Worm (Caenorhabditis elegans) whole organism, L1 larva: ENCODE data around the gene F10E7.9.

Experiments used
- blmp-1 ChIP-seq: fragments of 150-350 bp; optimal IDR thresholded peaks from 2 replicates; lab custom pipeline; 2014; ENCODE audit warnings: missing biosample characterization, missing genetic modification characterization
- fkh-10 ChIP-seq: sonication (generic microtip); optimal IDR thresholded peaks from 2 replicates; lab custom pipeline; 2017; ENCODE audit warnings: missing biosample characterization, missing genetic modification reagents, missing genetic modification characterization
- fkh-4 ChIP-seq: sonication (generic microtip); optimal IDR thresholded peaks from 2 replicates; lab custom pipeline; 2016; ENCODE audit warnings: missing compliant biosample characterization, missing genetic modification characterization, borderline replicate concordance
- hlh-4 ChIP-seq: sonication (generic microtip); optimal IDR thresholded peaks from 2 replicates; lab custom pipeline; 2016; ENCODE audit warnings: mild to moderate bottlenecking, missing genetic modification characterization, missing compliant biosample characterization
- lin-13 ChIP-seq: fragments of 150-350 bp; optimal IDR thresholded peaks from 2 replicates; lab custom pipeline; 2014; ENCODE audit warnings: missing biosample characterization, missing genetic modification reagents, missing genetic modification characterization
- lin-14 ChIP-seq: fragments of 200-800 bp; sonication (Bioruptor generic); optimal IDR thresholded peaks from 2 replicates; lab custom pipeline; 2018; ENCODE audit warnings: mild to moderate bottlenecking, missing genetic modification characterization, moderate library complexity, missing compliant biosample characterization
- lsy-2 ChIP-seq, 2 experiments: fragments of 150-350 bp; optimal IDR thresholded peaks; 2 replicates each; lab custom pipeline; 2014; ENCODE audit warnings: missing biosample characterization in 2 of 2, missing genetic modification characterization in 2 of 2
- mef-2 ChIP-seq: fragments of 150-350 bp; optimal IDR thresholded peaks from 2 replicates; lab custom pipeline; 2014; ENCODE audit warnings: missing biosample characterization, missing genetic modification characterization
- mep-1 ChIP-seq: fragments of 150-350 bp; optimal IDR thresholded peaks from 2 replicates; lab custom pipeline; 2014; ENCODE audit warnings: missing biosample characterization, missing genetic modification characterization
- nhr-237 ChIP-seq: fragments of 150-350 bp; optimal IDR thresholded peaks from 2 replicates; lab custom pipeline; 2014; ENCODE audit warnings: missing biosample characterization, missing genetic modification characterization
- nhr-71 ChIP-seq: sonication (generic microtip); optimal IDR thresholded peaks from 2 replicates; lab custom pipeline; 2016; ENCODE audit warnings: mild to moderate bottlenecking, missing genetic modification characterization, moderate library complexity, missing compliant biosample characterization
- snpc-4 ChIP-seq: fragments of 150-350 bp; optimal IDR thresholded peaks from 2 replicates; lab custom pipeline; 2014; ENCODE audit warnings: missing biosample characterization, missing genetic modification characterization
- swsn-7 ChIP-seq: sonication (generic microtip); optimal IDR thresholded peaks from 2 replicates; lab custom pipeline; 2016; ENCODE audit warnings: missing genetic modification characterization, missing compliant biosample characterization
- ztf-4 ChIP-seq: fragments of 150-350 bp; optimal IDR thresholded peaks from 2 replicates; lab custom pipeline; 2014; ENCODE audit warnings: missing biosample characterization, missing genetic modification characterization

Gene F10E7.9

ce11 chrII:7057860-7058259, 52.0 kb downstream of the F10E7.9 start, which contains the start of gene cth-2:
cth-2 (minus strand) TSS chrII:7057960.
- TF ChIP-seq hlh-4 (tag; lab: Kevin White, UChicago): no peak
- TF ChIP-seq nhr-237 (tag; lab: Kevin White, UChicago): no peak
- no peak for TF ChIP-seq fkh-4 (tag; lab: Kevin White, UChicago)
- peak; percentile 64 for TF ChIP-seq blmp-1
- TF ChIP-seq nhr-71 (tag; lab: Kevin White, UChicago): no peak
- TF ChIP-seq swsn-7 (tag; lab: Kevin White, UChicago): no peak
- TF ChIP-seq snpc-4 (tag; lab: Kevin White, UChicago): no peak
- TF ChIP-seq mef-2 (tag; lab: Kevin White, UChicago): no peak
- peak; percentile 12 for TF ChIP-seq mep-1 (tag; lab: Kevin White, UChicago)
- TF ChIP-seq lin-13 (GFP tag; lab: Kevin White, UChicago): no peak
- TF ChIP-seq fkh-10 (GFP tag; lab: Kevin White, UChicago): no peak
- TF ChIP-seq lsy-2 (tag; optimal IDR thresholded peaks at IDR 0.05; lab: Kevin White, UChicago): no peak
- no peak for TF ChIP-seq ztf-4 (tag; lab: Kevin White, UChicago)
- TF ChIP-seq lin-14 (GFP tag; lab: Kevin White, UChicago): peak; percentile 32
